Worm (Caenorhabditis elegans) whole organism, L1 larva: Measurements from ENCODE around the gene B0507.1.

Source experiments
- aha-1 ChIP-seq: fragments of 150-350 bp; optimal IDR thresholded peaks from 2 replicates; lab custom pipeline; 2014; ENCODE audit warnings: missing biosample characterization, missing genetic modification characterization
- ama-1 ChIP-seq: fragments of 150-350 bp; optimal IDR thresholded peaks from 2 replicates; lab custom pipeline; 2014
- elt-3 ChIP-seq, 6 experiments: fragments of 150-350 bp in 1 of 6; sonication (generic microtip); optimal IDR thresholded peaks; 2 replicates each; lab custom pipeline; 2017 to 2018; ENCODE audit warnings: missing biosample characterization in 6 of 6, missing genetic modification characterization in 6 of 6, inconsistent platforms in 1 of 6
- fos-1 ChIP-seq: fragments of 150-350 bp; optimal IDR thresholded peaks from 2 replicates; lab custom pipeline; 2014; ENCODE audit warnings: missing biosample characterization, missing genetic modification characterization
- jun-1 ChIP-seq: fragments of 150-350 bp; optimal IDR thresholded peaks from 2 replicates; lab custom pipeline; 2014; ENCODE audit warnings: missing biosample characterization, missing genetic modification reagents, missing genetic modification characterization
- lin-15B ChIP-seq: fragments of 150-350 bp; sonication (generic microtip); optimal IDR thresholded peaks from 3 replicates; lab custom pipeline; 2014; ENCODE audit warnings: missing biosample characterization, missing genetic modification characterization
- nhr-12 ChIP-seq: sonication (generic microtip); optimal IDR thresholded peaks from 2 replicates; lab custom pipeline; 2017; ENCODE audit warnings: missing biosample characterization, missing genetic modification characterization
- nhr-90 ChIP-seq: sonication (generic microtip); optimal IDR thresholded peaks from 2 replicates; lab custom pipeline; 2016; ENCODE audit warnings: mild to moderate bottlenecking, missing genetic modification characterization, missing compliant biosample characterization; ENCODE audit not compliant: poor library complexity
- skn-1 ChIP-seq: fragments of 150-350 bp; optimal IDR thresholded peaks from 2 replicates; lab custom pipeline; 2014; ENCODE audit warnings: missing biosample characterization, missing genetic modification characterization
- zag-1 ChIP-seq: fragments of 150-350 bp; optimal IDR thresholded peaks from 2 replicates; lab custom pipeline; 2014; ENCODE audit warnings: missing biosample characterization, missing genetic modification characterization

DNA sequence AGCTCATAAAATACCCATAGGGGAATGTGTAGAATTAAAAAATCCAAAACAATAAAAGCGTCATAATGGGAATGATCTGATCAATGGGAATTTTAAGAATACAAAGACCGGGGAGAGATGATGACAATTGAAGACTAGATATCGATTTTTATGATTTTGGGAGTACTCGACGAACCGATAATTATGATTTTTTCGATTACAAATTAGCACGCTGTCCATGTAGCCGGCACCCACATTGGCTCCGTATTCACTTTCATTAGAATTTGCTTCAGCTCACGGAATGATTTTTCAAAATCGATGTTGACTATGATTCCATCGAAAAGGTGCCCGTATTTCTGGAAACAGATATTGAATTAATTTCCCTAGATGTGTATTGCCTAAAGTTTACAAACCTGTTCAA lies 16.4 kb downstream of the B0507.1 start:
- TF ChIP-seq zag-1 (tag; lab: Kevin White, UChicago) = no peak
- TF ChIP-seq ama-1 (lab: Kevin White, UChicago) = no peak
- no peak for TF ChIP-seq nhr-90 (tag; lab: Kevin White, UChicago)
- no peak for TF ChIP-seq elt-3 (tag; optimal IDR thresholded peaks at IDR 0.05; lab: Kevin White, UChicago)
- no peak for TF ChIP-seq skn-1 (tag; lab: Kevin White, UChicago)
- TF ChIP-seq jun-1 (tag; lab: Kevin White, UChicago) = no peak
- no peak for TF ChIP-seq nhr-12 (tag; lab: Kevin White, UChicago)
- no peak for TF ChIP-seq fos-1
- no peak for TF ChIP-seq lin-15B (tag; lab: Kevin White, UChicago)
- no peak for TF ChIP-seq aha-1 (tag; lab: Kevin White, UChicago)
